Worm (Caenorhabditis elegans): ENCODE data around the gene F48G7.10.

DNA sequence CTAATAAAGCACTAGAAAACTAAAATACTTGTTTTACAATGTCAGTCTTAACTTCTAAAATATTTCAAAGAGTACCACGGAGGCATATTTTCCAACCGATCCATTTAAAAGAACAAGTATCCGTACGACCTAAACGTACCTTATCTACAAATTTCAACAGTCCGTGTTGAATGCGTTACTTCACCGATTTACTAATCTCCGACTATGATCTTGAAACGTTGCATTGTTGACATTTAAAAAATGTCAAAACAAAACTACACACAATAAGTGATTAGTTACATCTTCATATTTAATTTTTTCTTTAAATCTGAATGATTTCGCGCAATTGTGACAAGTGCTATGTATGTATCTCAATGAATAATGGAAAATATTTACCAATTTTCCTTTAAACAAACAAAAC lies 36.9 kb downstream of the F48G7.10 start:
- TF ChIP-seq snpc-4 (tag; optimal IDR thresholded peaks at IDR 0.05): no peak
- no peak for TF ChIP-seq fkh-2 (tag; optimal IDR thresholded peaks at IDR 0.05)
- no peak for TF ChIP-seq nhr-12 (tag; optimal IDR thresholded peaks at IDR 0.05)
- TF ChIP-seq zag-1 (tag; optimal IDR thresholded peaks at IDR 0.05): no peak
- TF ChIP-seq elt-2 (tag; optimal IDR thresholded peaks at IDR 0.05): no peak
- no peak for TF ChIP-seq mml-1 (tag; optimal IDR thresholded peaks at IDR 0.05)
- TF ChIP-seq lin-39 (tag; optimal IDR thresholded peaks at IDR 0.05): no peak
- TF ChIP-seq ama-1 (optimal IDR thresholded peaks at IDR 0.05): no peak
- no peak for TF ChIP-seq pha-4 (tag; optimal IDR thresholded peaks at IDR 0.05)
- TF ChIP-seq mdl-1 (tag; optimal IDR thresholded peaks at IDR 0.05): no peak
- no peak for TF ChIP-seq ztf-4 (tag; optimal IDR thresholded peaks at IDR 0.05)
- no peak for TF ChIP-seq fkh-10 (GFP tag; optimal IDR thresholded peaks at IDR 0.05)
- TF ChIP-seq R02D3.7 (tag; optimal IDR thresholded peaks at IDR 0.05): no peak
